Fruit fly (Drosophila melanogaster): ENCODE measurements around the gene trol.

dm6 chrX:2462919-2463544 is 82.2 kb downstream of the trol start:
- TF ChIP-seq CG2678 (tag; optimal IDR thresholded peaks at IDR 0.05) (peak; percentile 9), CG6654 (GFP tag; optimal IDR thresholded peaks at IDR 0.05) (no peak), sima (GFP tag; optimal IDR thresholded peaks at IDR 0.05) (no peak)
